Worm (Caenorhabditis elegans): Measurements from ENCODE around the gene ced-6.

ced-6 gene

DNA sequence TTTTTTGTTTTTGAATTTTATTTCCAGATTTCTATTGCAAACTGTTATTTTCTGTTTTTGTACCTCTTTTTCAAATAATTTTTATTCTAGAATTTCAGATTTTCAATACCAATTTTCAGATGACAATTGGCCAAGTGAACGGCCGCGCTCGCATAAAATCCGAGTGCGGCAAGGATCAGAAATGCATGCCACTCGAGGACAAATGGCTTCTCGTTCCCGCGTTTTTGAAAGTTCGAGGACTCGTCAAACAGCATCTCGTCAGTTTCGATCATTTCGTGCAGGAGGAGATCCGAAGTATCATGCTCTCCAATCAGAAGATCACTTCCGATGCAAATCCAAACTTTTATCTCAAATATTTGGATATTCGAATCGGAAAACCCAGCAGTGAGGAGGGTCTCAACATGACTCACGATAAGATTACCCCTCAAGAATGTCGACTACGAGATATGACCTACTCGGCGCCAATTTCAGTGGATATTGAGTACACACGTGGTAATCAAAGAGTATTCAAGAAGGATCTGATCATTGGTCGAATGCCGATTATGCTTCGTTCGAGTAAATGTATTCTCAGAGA lies 38.2 kb upstream of the ced-6 start, which contains the start of gene rpc-2 (continued):
- TF ChIP-seq mdt-29 (GFP tag; IDR thresholded peaks at IDR 0.05) (peak; percentile 49; the same call in 1 of the 2 replicates), lin-38 (GFP tag; IDR thresholded peaks at IDR 0.05) (peak; percentile 50), ama-1 (optimal IDR thresholded peaks at IDR 0.05) (peak; percentile 33), aha-1 (tag) (peak; percentile 66), pha-4 (GFP tag; IDR thresholded peaks at IDR 0.05) (peak; percentile 47; the same call in 1 of the 2 replicates), pha-4 (tag; optimal IDR thresholded peaks at IDR 0.05) (no peak), duxl-1 (tag; optimal IDR thresholded peaks at IDR 0.05; ENCODE audit: poor library complexity) (no peak), egl-43 (GFP tag; IDR thresholded peaks at IDR 0.05) (peak; percentile 54; the same call in 1 of the 2 replicates)

DNA sequence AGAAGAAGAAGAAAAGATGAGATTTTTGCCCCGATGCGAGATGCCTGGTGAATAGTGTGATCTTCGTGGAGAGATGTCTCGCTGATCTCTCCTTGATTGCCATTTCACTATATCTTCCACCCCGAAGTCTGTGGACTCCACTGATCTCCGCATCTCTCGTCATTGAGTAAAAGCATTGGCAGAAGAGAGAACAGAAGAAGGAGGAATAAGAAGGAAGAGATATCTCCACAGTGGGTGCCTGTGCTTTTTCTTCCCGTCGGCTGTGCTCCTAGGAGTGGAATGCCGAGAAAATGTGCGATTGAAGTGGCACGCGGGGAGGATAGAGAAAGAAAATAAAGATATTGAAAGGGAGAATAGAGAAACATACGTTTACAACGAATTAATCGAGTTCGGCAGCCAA lies 31.9 kb upstream of the ced-6 start:
- TF ChIP-seq Y48G9A.11 (GFP tag; IDR thresholded peaks at IDR 0.05) (no peak), nhr-102 (tag; optimal IDR thresholded peaks at IDR 0.05) (no peak), nhr-11 (tag; optimal IDR thresholded peaks at IDR 0.05) (peak; percentile 50), unc-62 (GFP tag; optimal IDR thresholded peaks at IDR 0.05 in 1 of 2) (peak in 1 of 2 experiments; percentile 6), unc-62 (tag; optimal IDR thresholded peaks at IDR 0.05) (no peak), nhr-28 (tag; optimal IDR thresholded peaks at IDR 0.05) (peak; percentile 5), hlh-11 (tag; optimal IDR thresholded peaks at IDR 0.05) (peak; percentile 52), set-16 (GFP tag; IDR thresholded peaks at IDR 0.05) (peak; percentile 20; the same call in 1 of the 2 replicates), mxl-3 (GFP tag; optimal IDR thresholded peaks at IDR 0.05) (peak; percentile 31), daf-16 (GFP tag; optimal IDR thresholded peaks at IDR 0.05) (peak in 1 of 2 experiments; percentile 15), daf-16 (tag; optimal IDR thresholded peaks at IDR 0.05) (no peak)

DNA sequence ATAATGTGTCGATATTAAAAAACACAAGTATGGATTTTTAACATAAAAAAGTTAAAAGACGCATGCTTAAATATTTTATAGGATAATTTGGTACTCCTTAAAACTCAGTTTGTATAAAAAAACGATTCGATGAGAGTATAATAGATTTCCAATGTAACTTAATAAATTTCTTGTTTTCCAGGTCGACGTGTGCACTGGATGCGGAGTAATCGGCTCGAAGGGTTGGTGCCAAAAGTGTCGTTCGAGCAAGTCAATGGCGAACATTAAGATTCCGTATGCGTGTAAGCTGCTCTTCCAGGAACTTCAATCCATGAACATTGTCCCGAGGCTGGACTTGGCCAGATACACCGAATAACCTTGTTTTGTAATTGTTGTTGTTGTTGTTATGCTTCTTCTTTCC lies 31.2 kb upstream of the ced-6 start:
- TF ChIP-seq arid-1 (GFP tag; conservative IDR thresholded peaks at IDR 0.05) = no peak
- TF ChIP-seq unc-62 (GFP tag; optimal IDR thresholded peaks at IDR 0.05 in 1 of 2) = peak in 1 of 2 experiments; percentile 96
- no peak for TF ChIP-seq unc-62 (tag; optimal IDR thresholded peaks at IDR 0.05)

DNA sequence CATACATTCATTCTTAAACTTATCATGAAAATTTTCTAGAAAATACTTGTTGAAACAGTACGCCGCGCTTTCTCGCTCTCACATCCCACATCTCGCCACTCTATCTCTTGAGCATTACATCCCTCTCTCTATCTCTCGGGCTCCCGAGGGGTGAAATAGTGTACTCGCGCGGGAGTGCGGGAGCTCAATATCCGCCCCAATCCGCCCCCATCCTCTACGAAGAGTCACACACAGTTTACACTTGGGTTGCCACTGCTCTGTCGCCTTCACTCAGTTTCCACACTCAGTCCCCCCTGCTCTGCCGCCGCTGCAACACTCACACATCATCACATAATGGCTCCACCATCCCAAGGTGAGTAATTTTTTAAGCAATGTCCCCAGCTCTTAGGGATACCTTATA lies 30.8 kb upstream of the ced-6 start, which contains the start of gene mlc-3:
Gene mlc-3, plus strand, starts transcription at position 227 of the 400 bp plus-strand sequence.
- TF ChIP-seq aha-1 (tag) = peak; percentile 20
- no peak for TF ChIP-seq Y75B8A.6 (GFP tag; IDR thresholded peaks at IDR 0.05)
- no peak for TF ChIP-seq snpc-4 (tag; optimal IDR thresholded peaks at IDR 0.05)
- TF ChIP-seq set-16 (GFP tag; IDR thresholded peaks at IDR 0.05) = peak; percentile 43; the same call in 1 of the 2 replicates
- no peak for TF ChIP-seq lin-13 (GFP tag; optimal IDR thresholded peaks at IDR 0.05)
- 0 out of 2 replicates have a peak, but pooled peaks have one; percentile 16 for TF ChIP-seq lim-7 (GFP tag; IDR thresholded peaks at IDR 0.05)
- TF ChIP-seq hlh-11 (tag; optimal IDR thresholded peaks at IDR 0.05) = peak; percentile 36
- no peak for TF ChIP-seq jun-1 (tag; optimal IDR thresholded peaks at IDR 0.05)
- no peak for TF ChIP-seq lin-1 (GFP tag; IDR thresholded peaks at IDR 0.05)
- no peak for TF ChIP-seq tag-97 (GFP tag; IDR thresholded peaks at IDR 0.05)
- TF ChIP-seq ZK337.2 (GFP tag; IDR thresholded peaks at IDR 0.05) = 0 out of 2 replicates have a peak, but pooled peaks have one; percentile 15
- TF ChIP-seq dmd-6 (GFP tag; IDR thresholded peaks at IDR 0.05) = no peak
- TF ChIP-seq F10B5.3 (tag; optimal IDR thresholded peaks at IDR 0.05) = no peak
- TF ChIP-seq spr-1 (tag; optimal IDR thresholded peaks at IDR 0.05) = no peak

DNA sequence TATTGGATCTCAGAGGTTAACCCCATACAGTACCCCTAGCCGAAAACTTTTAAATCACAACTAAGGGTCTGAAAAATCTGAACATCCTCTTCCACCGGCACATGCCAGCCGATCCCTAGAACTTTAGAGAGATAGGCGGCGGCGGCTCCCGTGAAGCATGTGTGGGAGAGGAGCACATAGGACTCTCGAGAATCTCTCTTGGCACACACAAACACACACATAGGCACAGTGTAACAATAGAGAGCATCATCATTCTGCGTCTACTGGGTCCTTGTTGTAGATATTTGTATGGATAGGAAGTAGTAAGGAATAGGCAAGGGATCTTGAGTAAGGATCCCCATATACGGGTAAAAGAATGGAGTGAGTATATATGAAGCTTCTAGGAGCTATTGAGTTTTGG lies 29.9 kb upstream of the ced-6 start:
- TF ChIP-seq snpc-1.2 (GFP tag; IDR thresholded peaks at IDR 0.05) = no peak
- TF ChIP-seq jun-1 (tag; optimal IDR thresholded peaks at IDR 0.05) = no peak
- no peak for TF ChIP-seq nhr-42 (GFP tag; IDR thresholded peaks at IDR 0.05)
- TF ChIP-seq mxl-3 (GFP tag; optimal IDR thresholded peaks at IDR 0.05) = no peak
- TF ChIP-seq egl-27 (tag; optimal IDR thresholded peaks at IDR 0.05) = no peak
- TF ChIP-seq zfp-2 (tag; optimal IDR thresholded peaks at IDR 0.05) = no peak
- TF ChIP-seq hlh-30 (tag; optimal IDR thresholded peaks at IDR 0.05; ENCODE audit: insufficient read depth) = no peak

Measured in whole organism, L4 larva.